Worm (Caenorhabditis elegans): ENCODE data around the gene gcy-21.

Gene gcy-21

ce11 chrII:2702757-2703156 lies 43.3 kb downstream of the gcy-21 start, which contains the start of gene sri-60:
TSS of gene sri-60 (minus strand) at chrII:2702857.
- TF ChIP-seq T22C8.4 (GFP tag; IDR thresholded peaks at IDR 0.05): no peak
- TF ChIP-seq med-1 (GFP tag; optimal IDR thresholded peaks at IDR 0.05; ENCODE audit: insufficient read depth): no peak
- TF ChIP-seq flt-1 (GFP tag; IDR thresholded peaks at IDR 0.05): no peak
- no peak for TF ChIP-seq ref-1 (GFP tag; conservative IDR thresholded peaks at IDR 0.05)
- no peak for TF ChIP-seq klf-2 (GFP tag; conservative IDR thresholded peaks at IDR 0.05)
- TF ChIP-seq ztf-23 (GFP tag; IDR thresholded peaks at IDR 0.05): no peak
- no peak for TF ChIP-seq cog-1 (tag; optimal IDR thresholded peaks at IDR 0.05)
- no peak for TF ChIP-seq ztf-29 (GFP tag; IDR thresholded peaks at IDR 0.05)
- no peak for TF ChIP-seq tab-1 (GFP tag; IDR thresholded peaks at IDR 0.05)

ce11 chrII:2705200-2705599 lies 45.7 kb downstream of the gcy-21 start, which contains the start of gene srh-128:
TSS of gene srh-128 (minus strand) at chrII:2705300.
- no peak for TF ChIP-seq flt-1 (GFP tag; IDR thresholded peaks at IDR 0.05)
- TF ChIP-seq tab-1 (GFP tag; IDR thresholded peaks at IDR 0.05): no peak
- TF ChIP-seq klf-2 (GFP tag; conservative IDR thresholded peaks at IDR 0.05): no peak
- TF ChIP-seq ztf-29 (GFP tag; IDR thresholded peaks at IDR 0.05): no peak
- no peak for TF ChIP-seq cog-1 (tag; optimal IDR thresholded peaks at IDR 0.05)
- TF ChIP-seq ref-1 (GFP tag; conservative IDR thresholded peaks at IDR 0.05): no peak
- no peak for TF ChIP-seq T22C8.4 (GFP tag; IDR thresholded peaks at IDR 0.05)
- no peak for TF ChIP-seq ztf-23 (GFP tag; IDR thresholded peaks at IDR 0.05)

DNA sequence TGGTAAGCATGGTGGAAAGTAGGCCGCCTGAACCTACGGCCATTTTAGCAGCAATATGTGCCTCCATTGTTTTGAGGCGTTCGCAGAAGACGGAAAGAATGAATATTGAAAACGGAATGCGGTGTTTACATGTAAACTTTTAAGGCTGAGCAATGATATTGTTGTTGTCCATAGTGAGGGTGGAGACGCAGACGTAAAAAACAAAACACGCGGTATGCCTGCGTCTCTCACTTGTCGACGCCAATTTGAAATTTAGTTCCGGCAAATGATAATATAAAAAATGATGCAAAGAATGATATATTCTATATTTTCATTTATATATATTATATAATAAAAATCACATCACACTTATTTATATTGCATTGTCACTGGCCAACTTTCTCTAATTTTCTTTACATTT lies 48.4 kb downstream of the gcy-21 start, which contains the start of gene Y47G7B.2:
TSS of gene Y47G7B.2 (minus strand) at position 143 of the 400 bp plus-strand sequence.
- TF ChIP-seq cog-1 (tag; optimal IDR thresholded peaks at IDR 0.05) (no peak), ref-1 (GFP tag; conservative IDR thresholded peaks at IDR 0.05) (no peak), tab-1 (GFP tag; IDR thresholded peaks at IDR 0.05) (no peak), T22C8.4 (GFP tag; IDR thresholded peaks at IDR 0.05) (no peak), med-1 (GFP tag; optimal IDR thresholded peaks at IDR 0.05; ENCODE audit: insufficient read depth) (no peak), flt-1 (GFP tag; IDR thresholded peaks at IDR 0.05) (no peak), klf-2 (GFP tag; conservative IDR thresholded peaks at IDR 0.05) (no peak), ztf-29 (GFP tag; IDR thresholded peaks at IDR 0.05) (no peak), ztf-23 (GFP tag; IDR thresholded peaks at IDR 0.05) (no peak)

ce11 chrII:2709942-2710341 lies 50.5 kb downstream of the gcy-21 start, which contains the start of gene T05A8.1:
TSS of gene T05A8.1 (minus strand) at chrII:2710042.
- TF ChIP-seq ztf-23 (GFP tag; IDR thresholded peaks at IDR 0.05) (no peak), cog-1 (tag; optimal IDR thresholded peaks at IDR 0.05) (no peak)

ce11 chrII:2710919-2711318 lies 51.5 kb downstream of the gcy-21 start, which contains the start of gene T05A8.2:
TSS of gene T05A8.2 (minus strand) at chrII:2711019.
- TF ChIP-seq klf-2 (GFP tag; conservative IDR thresholded peaks at IDR 0.05): no peak
- TF ChIP-seq ref-1 (GFP tag; conservative IDR thresholded peaks at IDR 0.05): no peak
- TF ChIP-seq ztf-23 (GFP tag; IDR thresholded peaks at IDR 0.05): no peak
- no peak for TF ChIP-seq flt-1 (GFP tag; IDR thresholded peaks at IDR 0.05)
- no peak for TF ChIP-seq T22C8.4 (GFP tag; IDR thresholded peaks at IDR 0.05)
- no peak for TF ChIP-seq tab-1 (GFP tag; IDR thresholded peaks at IDR 0.05)
- no peak for TF ChIP-seq ztf-29 (GFP tag; IDR thresholded peaks at IDR 0.05)
- no peak for TF ChIP-seq med-1 (GFP tag; optimal IDR thresholded peaks at IDR 0.05; ENCODE audit: insufficient read depth)
- TF ChIP-seq cog-1 (tag; optimal IDR thresholded peaks at IDR 0.05): no peak

Measured in whole organism, midembryonic.